Fruit fly (Drosophila melanogaster): ENCODE measurements around the gene wupA.

wupA gene

DNA sequence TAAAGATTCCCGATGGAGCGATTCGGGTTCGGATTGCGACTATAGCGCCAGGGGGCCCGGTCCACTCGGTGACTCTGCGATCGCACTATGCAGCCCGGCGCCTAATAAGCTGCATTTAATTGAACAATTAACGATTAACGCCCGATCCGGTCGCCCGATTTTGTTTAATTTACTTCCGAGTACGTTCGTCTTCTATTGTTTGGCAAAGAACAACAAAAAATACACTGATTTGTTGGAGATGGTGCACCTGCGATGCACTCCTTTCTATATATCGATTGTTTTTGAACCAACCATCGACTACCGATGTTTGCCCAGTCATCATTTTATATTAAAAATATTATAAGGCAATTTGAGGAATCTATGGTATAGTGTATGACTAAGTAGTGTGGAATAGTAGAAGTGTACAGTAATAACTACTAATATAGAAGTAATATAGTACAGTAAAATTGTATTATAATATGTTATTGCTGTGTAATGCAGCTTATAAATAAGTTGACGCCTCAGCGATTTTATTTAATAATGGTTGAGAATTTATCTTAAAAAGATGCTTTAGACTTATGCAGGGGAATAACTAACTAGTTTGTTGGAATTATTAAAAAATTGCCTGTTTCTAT, 15.5 kb downstream of the wupA start, which contains the start of gene Mvb12 (continued):
- TF ChIP-seq Dad (GFP tag; optimal IDR thresholded peaks at IDR 0.05), result no peak
- no peak for TF ChIP-seq CG7928 (GFP tag; optimal IDR thresholded peaks at IDR 0.05)
- no peak for TF ChIP-seq pros (GFP tag; optimal IDR thresholded peaks at IDR 0.05)
- TF ChIP-seq CG8478 (optimal IDR thresholded peaks at IDR 0.05), result no peak
- no peak for TF ChIP-seq D (optimal IDR thresholded peaks at IDR 0.05)
- no peak for TF ChIP-seq D (GFP tag; optimal IDR thresholded peaks at IDR 0.05)
- TF ChIP-seq inv (GFP tag; IDR thresholded peaks at IDR 0.05; ENCODE audit: partially characterized antibody), result peak; percentile 41; the same call in 1 of the 2 replicates
- TF ChIP-seq vnd (GFP tag; IDR thresholded peaks at IDR 0.05; ENCODE audit: partially characterized antibody), result peak; percentile 19; the same call in 2 of the 3 replicates
- no peak for TF ChIP-seq fd3F (GFP tag; optimal IDR thresholded peaks at IDR 0.05)
- no peak for TF ChIP-seq dati (GFP tag; IDR thresholded peaks at IDR 0.05)
- TF ChIP-seq Spps (tag; optimal IDR thresholded peaks at IDR 0.05), result peak; percentile 17
- TF ChIP-seq Stat92E (GFP tag; optimal IDR thresholded peaks at IDR 0.05), result no peak
- no peak for TF ChIP-seq Myb (GFP tag; optimal IDR thresholded peaks at IDR 0.05)
- TF ChIP-seq unc-4 (GFP tag; IDR thresholded peaks at IDR 0.05; ENCODE audit: partially characterized antibody), result peak; percentile 37
- no peak for TF ChIP-seq jing (GFP tag; optimal IDR thresholded peaks at IDR 0.05)
- peak; percentile 18 for TF ChIP-seq Sox102F (GFP tag; optimal IDR thresholded peaks at IDR 0.05)
- TF ChIP-seq ham (GFP tag; IDR thresholded peaks at IDR 0.05), result no peak
- TF ChIP-seq CG12744 (GFP tag; optimal IDR thresholded peaks at IDR 0.05), result no peak
- peak; percentile 12 for TF ChIP-seq CG15696 (tag; optimal IDR thresholded peaks at IDR 0.05)
- TF ChIP-seq da (GFP tag; optimal IDR thresholded peaks at IDR 0.05), result no peak
- no peak for TF ChIP-seq az2 (GFP tag; optimal IDR thresholded peaks at IDR 0.05)
- TF ChIP-seq pho (GFP tag; optimal IDR thresholded peaks at IDR 0.05), result no peak
- no peak for TF ChIP-seq Chrac-16 (GFP tag; optimal IDR thresholded peaks at IDR 0.05)
- TF ChIP-seq Camta (GFP tag; optimal IDR thresholded peaks at IDR 0.05), result no peak
- TF ChIP-seq CG17361 (GFP tag; IDR thresholded peaks at IDR 0.05), result no peak
- no peak for TF ChIP-seq Dfd (GFP tag; optimal IDR thresholded peaks at IDR 0.05)
- TF ChIP-seq cg (GFP tag; optimal IDR thresholded peaks at IDR 0.05), result no peak
- TF ChIP-seq Oaz (GFP tag; IDR thresholded peaks at IDR 0.05), result no peak
- no peak for TF ChIP-seq CG8388 (GFP tag; optimal IDR thresholded peaks at IDR 0.05)
- TF ChIP-seq br (optimal IDR thresholded peaks at IDR 0.05), result no peak

DNA sequence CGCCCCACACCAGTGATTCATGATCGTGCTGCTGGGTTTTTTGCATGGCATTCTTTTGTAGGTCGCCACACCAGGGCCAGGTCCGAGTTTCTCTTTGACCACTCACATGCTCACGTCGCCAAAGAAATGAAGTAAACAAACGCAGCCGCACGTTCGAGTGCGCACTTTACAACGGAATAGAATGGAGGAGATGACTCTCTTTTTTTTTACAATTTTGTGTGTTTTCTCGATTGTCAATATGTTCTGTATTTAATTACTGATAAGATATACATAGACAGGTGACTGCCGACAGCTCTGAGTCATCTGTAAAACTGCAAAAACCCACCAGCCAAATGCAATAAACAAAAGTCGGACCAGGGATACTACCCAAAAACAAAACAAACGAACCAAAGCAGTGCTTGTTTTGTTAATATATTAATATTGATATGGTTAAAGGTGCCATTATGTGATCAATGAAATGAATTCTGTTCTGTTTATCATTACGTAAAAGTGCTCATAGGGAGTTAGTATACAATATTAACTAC, 16.5 kb downstream of the wupA start:
- TF ChIP-seq sug (tag; optimal IDR thresholded peaks at IDR 0.05) (peak; percentile 34), Abd-B (GFP tag; optimal IDR thresholded peaks at IDR 0.05) (no peak), CG17186 (GFP tag; optimal IDR thresholded peaks at IDR 0.05) (no peak), Med (GFP tag) (peak; percentile 43), sens (GFP tag) (peak; percentile 45), danr (GFP tag; IDR thresholded peaks at IDR 0.05) (no peak), Hr51 (GFP tag; optimal IDR thresholded peaks at IDR 0.05) (no peak), CG4730 (GFP tag; IDR thresholded peaks at IDR 0.05) (no peak), lilli (GFP tag; optimal IDR thresholded peaks at IDR 0.05) (no peak), CG16813 (GFP tag; IDR thresholded peaks at IDR 0.05; ENCODE audit: partially characterized antibody) (0 out of 3 replicates have a peak, but pooled peaks have one; percentile 8), otp (GFP tag; IDR thresholded peaks at IDR 0.05) (no peak), Hr39 (optimal IDR thresholded peaks at IDR 0.05) (no peak), dan (GFP tag; IDR thresholded peaks at IDR 0.05) (no peak), Atf6 (GFP tag; IDR thresholded peaks at IDR 0.05) (no peak), ase (GFP tag; IDR thresholded peaks at IDR 0.05) (no peak), CG2678 (tag; optimal IDR thresholded peaks at IDR 0.05) (no peak), wdn (GFP tag; IDR thresholded peaks at IDR 0.05) (no peak), ewg (GFP tag; optimal IDR thresholded peaks at IDR 0.05) (no peak), GATAe (GFP tag; conservative IDR thresholded peaks at IDR 0.05) (no peak), CG6272 (GFP tag; IDR thresholded peaks at IDR 0.05) (no peak), CG16779 (GFP tag; IDR thresholded peaks at IDR 0.05) (no peak), eve (GFP tag; optimal IDR thresholded peaks at IDR 0.05) (no peak)
